Fruit fly (Drosophila melanogaster): ENCODE measurements around the gene iPLA2-VIA.

iPLA2-VIA gene

dm6 chr3L:9888630-9889130, 24.5 kb upstream of the iPLA2-VIA start, which contains the start of the genes Taf2 and CalpB (continued):
- no peak for TF ChIP-seq ab (GFP tag; optimal IDR thresholded peaks at IDR 0.05)
- peak; percentile 60 for TF ChIP-seq sob (GFP tag; IDR thresholded peaks at IDR 0.05)
- TF ChIP-seq Sry-β (GFP tag; optimal IDR thresholded peaks at IDR 0.05) = peak; percentile 12
- TF ChIP-seq CG16863 (GFP tag; optimal IDR thresholded peaks at IDR 0.05) = no peak
- TF ChIP-seq ttk (GFP tag; IDR thresholded peaks at IDR 0.05) = peak; percentile 77; the same call in 1 of the 2 replicates
- TF ChIP-seq CG13424 (tag; optimal IDR thresholded peaks at IDR 0.05) = peak; percentile 90
- TF ChIP-seq gt (GFP tag; IDR thresholded peaks at IDR 0.05) = no peak
- TF ChIP-seq cas (GFP tag; IDR thresholded peaks at IDR 0.05) = no peak
- TF ChIP-seq Hr39 (optimal IDR thresholded peaks at IDR 0.05) = no peak
- TF ChIP-seq CHES-1-like (GFP tag; optimal IDR thresholded peaks at IDR 0.05) = peak; percentile 55
- peak; percentile 30 for TF ChIP-seq CG31388 (GFP tag; optimal IDR thresholded peaks at IDR 0.05)
- peak; percentile 56 for TF ChIP-seq fu2 (GFP tag; optimal IDR thresholded peaks at IDR 0.05)
- TF ChIP-seq tll (GFP tag; optimal IDR thresholded peaks at IDR 0.05) = peak in 1 of 2 experiments; percentile 57
- TF ChIP-seq CG31441 (GFP tag; IDR thresholded peaks at IDR 0.05) = peak; percentile 93
- no peak for TF ChIP-seq disco-r (GFP tag; optimal IDR thresholded peaks at IDR 0.05)
- TF ChIP-seq pan (optimal IDR thresholded peaks at IDR 0.05) = no peak
- TF ChIP-seq pan (GFP tag; optimal IDR thresholded peaks at IDR 0.05 in 1 of 2, IDR thresholded peaks at IDR 0.05 in 1 of 2) = peak in 1 of 2 experiments; percentile 77
- TF ChIP-seq exex (tag; optimal IDR thresholded peaks at IDR 0.05) = no peak
- no peak for TF ChIP-seq CG11696 (GFP tag; IDR thresholded peaks at IDR 0.05)
- TF ChIP-seq CG15601 (tag; optimal IDR thresholded peaks at IDR 0.05) = peak; percentile 84
- peak; percentile 89 for TF ChIP-seq CG9727 (GFP tag; optimal IDR thresholded peaks at IDR 0.05)
- TF ChIP-seq CG12744 (GFP tag; optimal IDR thresholded peaks at IDR 0.05) = no peak
- TF ChIP-seq CG17186 (GFP tag; optimal IDR thresholded peaks at IDR 0.05) = no peak
- peak; percentile 74 for TF ChIP-seq Asciz (GFP tag; optimal IDR thresholded peaks at IDR 0.05)
- TF ChIP-seq gfzf (GFP tag; optimal IDR thresholded peaks at IDR 0.05) = peak; percentile 52
- TF ChIP-seq CG34224 (GFP tag; IDR thresholded peaks at IDR 0.05; ENCODE audit: partially characterized antibody) = no peak; the same call in 2 of the 3 replicates
- TF ChIP-seq CG7372 (GFP tag; IDR thresholded peaks at IDR 0.05) = peak; percentile 77
- no peak for TF ChIP-seq aop (GFP tag; IDR thresholded peaks at IDR 0.05)
- no peak for TF ChIP-seq CG7963 (GFP tag; IDR thresholded peaks at IDR 0.05; ENCODE audit: partially characterized antibody)
- no peak for TF ChIP-seq jumu (GFP tag; optimal IDR thresholded peaks at IDR 0.05)
- TF ChIP-seq CG4424 (GFP tag; optimal IDR thresholded peaks at IDR 0.05) = peak; percentile 86
- peak; percentile 97 for TF ChIP-seq CG7928 (GFP tag; optimal IDR thresholded peaks at IDR 0.05)
- no peak for TF ChIP-seq CG8290 (GFP tag; optimal IDR thresholded peaks at IDR 0.05)
- no peak for TF ChIP-seq CG8290 (tag; optimal IDR thresholded peaks at IDR 0.05)
- peak; percentile 72 for TF ChIP-seq dm (GFP tag; optimal IDR thresholded peaks at IDR 0.05)
- peak; percentile 82 for TF ChIP-seq Atf6 (GFP tag; IDR thresholded peaks at IDR 0.05)
- TF ChIP-seq NfI (GFP tag; optimal IDR thresholded peaks at IDR 0.05) = peak; percentile 73
- TF ChIP-seq dimm (GFP tag; IDR thresholded peaks at IDR 0.05) = peak; percentile 44; the same call in 1 of the 2 replicates
- TF ChIP-seq Six4 (GFP tag; optimal IDR thresholded peaks at IDR 0.05) = peak; percentile 79
- peak; percentile 93 for TF ChIP-seq CG10147 (GFP tag; optimal IDR thresholded peaks at IDR 0.05)
- peak; percentile 89 for TF ChIP-seq CG3281 (GFP tag; optimal IDR thresholded peaks at IDR 0.05)
- TF ChIP-seq CG3065 (GFP tag; optimal IDR thresholded peaks at IDR 0.05) = no peak
- peak; percentile 92 for TF ChIP-seq nerfin-1 (tag; optimal IDR thresholded peaks at IDR 0.05)
- no peak for TF ChIP-seq gcm (GFP tag; optimal IDR thresholded peaks at IDR 0.05)
- TF ChIP-seq phol (tag; optimal IDR thresholded peaks at IDR 0.05) = peak; percentile 95
- TF ChIP-seq dmrt11E (tag; optimal IDR thresholded peaks at IDR 0.05) = peak; percentile 82
- peak; percentile 62 for TF ChIP-seq CG15011 (GFP tag; optimal IDR thresholded peaks at IDR 0.05)
- TF ChIP-seq h (optimal IDR thresholded peaks at IDR 0.05) = no peak
- TF ChIP-seq CG31365 (tag; optimal IDR thresholded peaks at IDR 0.05) = no peak
- peak; percentile 69; the same call in 2 of the 3 replicates for TF ChIP-seq CG11456 (GFP tag; IDR thresholded peaks at IDR 0.05)
- peak; percentile 97 for TF ChIP-seq CG18262 (tag; optimal IDR thresholded peaks at IDR 0.05)

Data from whole organism, embryonic.